Fruit fly (Drosophila melanogaster) whole organism, embryonic: ENCODE measurements around the gene CG14915.

Experiments used
- Bteb2 ChIP-seq: fragments of 200-800 bp; sonication (Bioruptor generic); optimal IDR thresholded peaks from 2 replicates; lab custom pipeline; 2016; ENCODE audit warnings: missing biosample characterization, missing genetic modification characterization
- CG1024 ChIP-seq: fragments of 200-800 bp; sonication (Bioruptor generic); IDR thresholded peaks from 2 replicates; pipeline ENCODE4 v1.3.6; 2022; ENCODE audit warnings: missing biosample characterization, missing genetic modification characterization
- CG11093 ChIP-seq: fragments of 200-800 bp; sonication (Bioruptor generic); IDR thresholded peaks from 3 replicates; pipeline ENCODE4 v1.3.6; 2022; ENCODE audit warnings: missing biosample characterization, missing genetic modification characterization
- CG11723 ChIP-seq: fragments of 200-800 bp; sonication (Bioruptor generic); optimal IDR thresholded peaks from 2 replicates; lab custom pipeline; 2017; ENCODE audit warnings: missing biosample characterization, mild to moderate bottlenecking, missing genetic modification characterization
- CG12104 ChIP-seq: fragments of 200-800 bp; sonication (Bioruptor generic); optimal IDR thresholded peaks from 3 replicates; lab custom pipeline; 2016; ENCODE audit warnings: missing biosample characterization, missing genetic modification characterization
- CG12744 ChIP-seq: fragments of 200-800 bp; sonication (Bioruptor generic); optimal IDR thresholded peaks from 2 replicates; lab custom pipeline; 2016; ENCODE audit warnings: missing biosample characterization, missing genetic modification characterization
- CG13287 ChIP-seq: fragments of 200-800 bp; sonication (Bioruptor generic); IDR thresholded peaks from 2 replicates; pipeline ENCODE4 v1.3.6; 2022; ENCODE audit warnings: missing biosample characterization, missing genetic modification characterization; ENCODE audit not compliant: partially characterized antibody
- CG17385 ChIP-seq: fragments of 200-800 bp; sonication (Bioruptor generic); optimal IDR thresholded peaks from 3 replicates; lab custom pipeline; 2018; ENCODE audit warnings: missing biosample characterization, mild to moderate bottlenecking, missing genetic modification characterization
- CG18599 ChIP-seq: fragments of 200-800 bp; sonication (Bioruptor generic); optimal IDR thresholded peaks from 3 replicates; lab custom pipeline; 2017; ENCODE audit warnings: missing biosample characterization, missing genetic modification characterization, mild to moderate bottlenecking, moderate library complexity, missing genetic modification reagents
- CG30020 ChIP-seq: fragments of 200-800 bp; optimal IDR thresholded peaks from 2 replicates; lab custom pipeline; 2019; ENCODE audit warnings: missing biosample characterization, mild to moderate bottlenecking, missing genetic modification characterization, moderate library complexity
- CG3407 ChIP-seq: fragments of 200-800 bp; sonication (Bioruptor generic); optimal IDR thresholded peaks from 2 replicates; lab custom pipeline; 2018; ENCODE audit warnings: missing biosample characterization, mild to moderate bottlenecking, missing genetic modification characterization
- CG34376 ChIP-seq: fragments of 200-800 bp; sonication (Bioruptor generic); optimal IDR thresholded peaks from 2 replicates; lab custom pipeline; 2018; ENCODE audit warnings: missing biosample characterization, mild to moderate bottlenecking, missing genetic modification characterization
- CG43689 ChIP-seq: fragments of 200-800 bp; sonication (Bioruptor generic); IDR thresholded peaks from 2 replicates; pipeline ENCODE4 v1.3.6; 2022; ENCODE audit warnings: missing biosample characterization, missing genetic modification characterization
- CG4617 ChIP-seq: fragments of 200-800 bp; sonication (Bioruptor generic); optimal IDR thresholded peaks from 3 replicates; lab custom pipeline; 2016; ENCODE audit warnings: missing biosample characterization, missing genetic modification characterization, borderline replicate concordance
- CG7372 ChIP-seq: fragments of 200-800 bp; sonication (Bioruptor generic); IDR thresholded peaks from 2 replicates; pipeline ENCODE4 v1.3.6; 2022; ENCODE audit warnings: missing biosample characterization, missing genetic modification characterization
- Camta ChIP-seq: fragments of 200-800 bp; sonication (Bioruptor generic); optimal IDR thresholded peaks from 2 replicates; lab custom pipeline; 2016; ENCODE audit warnings: missing biosample characterization, missing genetic modification characterization
- D ChIP-seq, 2 experiments: fragments of 200-800 bp in 1 of 2; fragments of >200 bp in 1 of 2; sonication (Bioruptor generic) in 1 of 2; optimal IDR thresholded peaks; 2 replicates in 1 of 2; 3 replicates in 1 of 2; lab custom pipeline; 2017; ENCODE audit warnings: mild to moderate bottlenecking in 1 of 2, missing biosample characterization in 1 of 2, missing genetic modification characterization in 1 of 2, missing genetic modification reagents in 1 of 2
- D19A ChIP-seq: fragments of 200-800 bp; optimal IDR thresholded peaks from 3 replicates; lab custom pipeline; 2019; ENCODE audit warnings: missing biosample characterization, mild to moderate bottlenecking, missing genetic modification characterization, moderate library complexity
- Doc3 ChIP-seq: fragments of 200-800 bp; sonication (Bioruptor generic); IDR thresholded peaks from 3 replicates; pipeline ENCODE4 v1.3.6; 2022; ENCODE audit warnings: missing biosample characterization, missing genetic modification characterization; ENCODE audit not compliant: partially characterized antibody
- Dref ChIP-seq: fragments of 200-800 bp; sonication (Bioruptor generic); IDR thresholded peaks from 2 replicates; pipeline ENCODE4 v1.3.6; 2022; ENCODE audit warnings: missing biosample characterization, missing genetic modification characterization
- Elba2 ChIP-seq: fragments of 200-800 bp; sonication (Bioruptor generic); optimal IDR thresholded peaks from 3 replicates; lab custom pipeline; 2016; ENCODE audit warnings: missing biosample characterization, missing genetic modification characterization
- HLHmδ ChIP-seq: fragments of 200-800 bp; sonication (Bioruptor generic); optimal IDR thresholded peaks from 2 replicates; lab custom pipeline; 2018; ENCODE audit warnings: missing biosample characterization, mild to moderate bottlenecking, missing genetic modification characterization, moderate library complexity
- Mes4 ChIP-seq: fragments of 200-800 bp; sonication (Bioruptor generic); optimal IDR thresholded peaks from 2 replicates; lab custom pipeline; 2016; ENCODE audit warnings: missing biosample characterization, missing genetic modification characterization
- Myb ChIP-seq: fragments of 200-800 bp; sonication (Bioruptor generic); optimal IDR thresholded peaks from 2 replicates; lab custom pipeline; 2016; ENCODE audit warnings: missing biosample characterization, missing genetic modification characterization
- Neu2 ChIP-seq: fragments of 200-800 bp; sonication (Bioruptor generic); optimal IDR thresholded peaks from 3 replicates; lab custom pipeline; 2016; ENCODE audit warnings: missing biosample characterization, missing genetic modification characterization, borderline replicate concordance
- Nf-YB ChIP-seq: fragments of 200-800 bp; sonication (Bioruptor generic); optimal IDR thresholded peaks from 3 replicates; lab custom pipeline; 2019; ENCODE audit warnings: missing biosample characterization, mild to moderate bottlenecking, missing genetic modification characterization, moderate library complexity
- Oli ChIP-seq: fragments of 200-800 bp; sonication (Bioruptor generic); optimal IDR thresholded peaks from 2 replicates; lab custom pipeline; 2018; ENCODE audit warnings: missing biosample characterization, mild to moderate bottlenecking, missing genetic modification characterization, moderate library complexity
- Rfx ChIP-seq: fragments of 200-800 bp; sonication (Bioruptor generic); IDR thresholded peaks from 2 replicates; pipeline ENCODE4 v1.3.6; 2022; ENCODE audit warnings: missing biosample characterization, missing genetic modification characterization
- Sin3A ChIP-seq: fragments of >200 bp; optimal IDR thresholded peaks from 2 replicates; lab custom pipeline; 2018
- Usf ChIP-seq: fragments of 200-800 bp; sonication (Bioruptor generic); optimal IDR thresholded peaks from 2 replicates; lab custom pipeline; 2017; ENCODE audit warnings: missing genotype, missing biosample characterization, missing genetic modification characterization
- ap ChIP-seq: fragments of 200-800 bp; sonication (Bioruptor generic); IDR thresholded peaks from 2 replicates; pipeline ENCODE4 v1.3.6; 2022; ENCODE audit warnings: missing biosample characterization, missing genetic modification characterization
- bowl ChIP-seq: fragments of 200-800 bp; sonication (Bioruptor generic); IDR thresholded peaks from 2 replicates; pipeline ENCODE4 v1.3.6; 2022; ENCODE audit warnings: missing biosample characterization, missing genetic modification characterization
- caup ChIP-seq: fragments of 200-800 bp; sonication (Bioruptor generic); optimal IDR thresholded peaks from 3 replicates; lab custom pipeline; 2017; ENCODE audit warnings: missing biosample characterization, mild to moderate bottlenecking, missing genetic modification characterization, moderate library complexity; ENCODE audit not compliant: severe bottlenecking
- corto ChIP-seq: fragments of 200-800 bp; sonication (Bioruptor generic); optimal IDR thresholded peaks from 2 replicates; lab custom pipeline; 2016; ENCODE audit warnings: missing biosample characterization, mild to moderate bottlenecking, missing genetic modification characterization, moderate library complexity
- crc ChIP-seq: fragments of 200-800 bp; sonication (Bioruptor generic); optimal IDR thresholded peaks from 2 replicates; lab custom pipeline; 2016; ENCODE audit warnings: missing biosample characterization, missing genetic modification characterization
- crp ChIP-seq, 2 experiments: fragments of 200-800 bp; sonication (Bioruptor generic); optimal IDR thresholded peaks; 2 replicates in 1 of 2; 3 replicates in 1 of 2; lab custom pipeline; 2017; ENCODE audit warnings: missing biosample characterization in 2 of 2, missing genetic modification characterization in 2 of 2, mild to moderate bottlenecking in 1 of 2, moderate library complexity in 1 of 2
- esg ChIP-seq: fragments of 200-800 bp; sonication (Bioruptor generic); conservative IDR thresholded peaks from 2 replicates; pipeline ENCODE4 v1.3.6; 2022; ENCODE audit warnings: missing biosample characterization, missing genetic modification characterization
- ewg ChIP-seq: fragments of 200-800 bp; sonication (Bioruptor generic); optimal IDR thresholded peaks from 3 replicates; lab custom pipeline; 2017; ENCODE audit warnings: mild to moderate bottlenecking, missing biosample characterization, missing genetic modification reagents, missing genetic modification characterization
- grau ChIP-seq: fragments of 200-800 bp; optimal IDR thresholded peaks from 3 replicates; lab custom pipeline; 2019; ENCODE audit warnings: missing biosample characterization, mild to moderate bottlenecking, missing genetic modification characterization, moderate library complexity
- grn ChIP-seq: fragments of 200-800 bp; sonication (Bioruptor generic); optimal IDR thresholded peaks from 3 replicates; lab custom pipeline; 2017; ENCODE audit warnings: missing biosample characterization, missing genetic modification characterization
- h ChIP-seq: fragments of >200 bp; optimal IDR thresholded peaks from 2 replicates; lab custom pipeline; 2017
- insv ChIP-seq, 2 experiments: fragments of 200-800 bp; sonication (Bioruptor generic); optimal IDR thresholded peaks; 3 replicates each; lab custom pipeline; 2016 to 2018; ENCODE audit warnings: missing biosample characterization in 2 of 2, missing genetic modification characterization in 2 of 2
- jigr1 ChIP-seq: fragments of 200-800 bp; sonication (Bioruptor generic); IDR thresholded peaks from 3 replicates; pipeline ENCODE4 v1.3.6; 2022; ENCODE audit warnings: missing biosample characterization, missing genetic modification characterization
- org-1 ChIP-seq: fragments of 200-800 bp; sonication (Bioruptor generic); optimal IDR thresholded peaks from 2 replicates; lab custom pipeline; 2017; ENCODE audit warnings: missing biosample characterization, missing genetic modification characterization
- pnt ChIP-seq: fragments of 200-800 bp; sonication (Bioruptor generic); optimal IDR thresholded peaks from 3 replicates; lab custom pipeline; 2016; ENCODE audit warnings: missing biosample characterization, missing genetic modification characterization
- rib ChIP-seq: fragments of 200-800 bp; sonication (Bioruptor generic); IDR thresholded peaks from 2 replicates; pipeline ENCODE4 v1.3.6; 2022; ENCODE audit warnings: missing biosample characterization, missing genetic modification characterization
- sd ChIP-seq: fragments of 200-800 bp; sonication (Bioruptor generic); optimal IDR thresholded peaks from 3 replicates; lab custom pipeline; 2018; ENCODE audit warnings: missing biosample characterization, mild to moderate bottlenecking, missing genetic modification characterization, moderate library complexity
- usp ChIP-seq: fragments of >200 bp; optimal IDR thresholded peaks from 2 replicates; lab custom pipeline; 2017; ENCODE audit warnings: missing biosample characterization, missing genetic modification characterization
- vfl ChIP-seq: fragments of 200-800 bp; sonication (Bioruptor generic); optimal IDR thresholded peaks from 2 replicates; lab custom pipeline; 2016; ENCODE audit warnings: missing biosample characterization, missing genetic modification characterization
- wdn ChIP-seq: fragments of 200-800 bp; sonication (Bioruptor generic); IDR thresholded peaks from 2 replicates; pipeline ENCODE4 v1.3.6; 2022; ENCODE audit warnings: missing biosample characterization, missing genetic modification characterization
- zfh1 ChIP-seq: fragments of 200-800 bp; sonication (Bioruptor generic); IDR thresholded peaks from 3 replicates; pipeline ENCODE4 v1.3.6; 2022; ENCODE audit warnings: missing biosample characterization, missing genetic modification characterization

CG14915 gene

dm6 chr2L:11100516-11101061 is 29.8 kb downstream of the CG14915 start, which contains the start of gene Ge-1 (continued):
- TF ChIP-seq pnt (GFP tag; lab: Kevin White, UChicago) (no peak), vfl (GFP tag; lab: Kevin White, UChicago) (no peak), CG1024 (GFP tag; lab: Robert Waterston, UW) (no peak), Rfx (GFP tag; lab: Robert Waterston, UW) (peak; percentile 49; the same call in 1 of the 2 replicates), CG30020 (peak; percentile 46), D (optimal IDR thresholded peaks at IDR 0.05; lab: Kevin White, UChicago) (no peak), D (GFP tag; optimal IDR thresholded peaks at IDR 0.05; lab: Kevin White, UChicago) (no peak), ewg (GFP tag; lab: Kevin White, UChicago) (no peak), Usf (GFP tag; lab: Kevin White, UChicago) (no peak), org-1 (GFP tag; lab: Kevin White, UChicago) (no peak), CG12744 (GFP tag; lab: Kevin White, UChicago) (no peak), CG43689 (GFP tag; lab: Robert Waterston, UW) (no peak), caup (no peak), h (lab: Kevin White, UChicago) (no peak), Camta (GFP tag; lab: Kevin White, UChicago) (no peak), corto (no peak), crc (GFP tag; lab: Kevin White, UChicago) (no peak), Nf-YB (GFP tag; lab: Kevin White, UChicago) (no peak), HLHmδ (no peak), CG11093 (GFP tag; lab: Robert Waterston, UW) (no peak), CG7372 (GFP tag; lab: Robert Waterston, UW) (no peak), Bteb2 (GFP tag; lab: Kevin White, UChicago) (no peak), Myb (peak; percentile 98), CG18599 (GFP tag; lab: Kevin White, UChicago) (no peak), CG11723 (GFP tag; lab: Kevin White, UChicago) (no peak), esg (GFP tag; lab: Robert Waterston, UW) (no peak), CG13287 (GFP tag; lab: Robert Waterston, UW) (peak; percentile 69), CG4617 (GFP tag; lab: Kevin White, UChicago) (peak; percentile 30), Mes4 (no peak), CG17385 (GFP tag; lab: Kevin White, UChicago) (no peak), Neu2 (GFP tag; lab: Kevin White, UChicago) (no peak), rib (GFP tag; lab: Robert Waterston, UW) (peak; percentile 90), bowl (GFP tag; lab: Robert Waterston, UW) (no peak), CG3407 (no peak), jigr1 (GFP tag; lab: Robert Waterston, UW) (no peak), wdn (no peak), Dref (GFP tag; lab: Robert Waterston, UW) (peak; percentile 87), usp (no peak), grn (GFP tag; lab: Kevin White, UChicago) (no peak), Doc3 (0 out of 3 replicates have a peak, but pooled peaks have one; percentile 27), grau (tag; lab: Kevin White, UChicago) (no peak), Sin3A (lab: Kevin White, UChicago) (peak; percentile 52), ap (GFP tag; lab: Robert Waterston, UW) (no peak), insv (GFP tag; optimal IDR thresholded peaks at IDR 0.05; lab: Kevin White, UChicago) (no peak), Oli (no peak), D19A (tag; lab: Kevin White, UChicago) (no peak), CG12104 (GFP tag; lab: Kevin White, UChicago) (no peak), Elba2 (GFP tag; lab: Kevin White, UChicago) (no peak), crp (GFP tag; optimal IDR thresholded peaks at IDR 0.05; lab: Kevin White, UChicago) (peak in 1 of 2 experiments; percentile 4), zfh1 (GFP tag; lab: Robert Waterston, UW) (no peak), sd (no peak), CG34376 (GFP tag; lab: Kevin White, UChicago) (no peak)
